Worm (Caenorhabditis elegans) whole organism, L4/young adult: Measurements from ENCODE around the gene npr-12.

Source experiments
- W03F9.2 ChIP-seq: fragments of 150-350 bp; optimal IDR thresholded peaks from 2 replicates; lab custom pipeline; 2014; ENCODE audit warnings: missing biosample characterization, missing genetic modification characterization
- dao-5 ChIP-seq: sonication (generic microtip); optimal IDR thresholded peaks from 2 replicates; lab custom pipeline; 2016; ENCODE audit warnings: missing genotype, missing genetic modification characterization, moderate library complexity, missing compliant biosample characterization
- him-1 ChIP-seq: sonication (generic microtip); optimal IDR thresholded peaks from 2 replicates; lab custom pipeline; 2016; ENCODE audit warnings: missing genotype, missing genetic modification reagents, missing genetic modification characterization, missing compliant biosample characterization

- no peak for TF ChIP-seq W03F9.2 (tag; lab: Kevin White, UChicago)
- no peak for TF ChIP-seq him-1
- TF ChIP-seq dao-5 = no peak
These were observed 24.4 kb downstream of the npr-12 start, which contains the start of gene T22D1.3 for ce11 chrIV:6912851-6913588.
